Worm (Caenorhabditis elegans) whole organism, late embryonic: ENCODE measurements around the gene srd-39.

Experiments
- C08G9.2 ChIP-seq: sonication (generic microtip); optimal IDR thresholded peaks from 2 replicates; lab custom pipeline; 2016; ENCODE audit warnings: mild to moderate bottlenecking, missing genetic modification characterization, moderate library complexity, missing compliant biosample characterization
- C38D4.7 ChIP-seq: fragments of 200-800 bp; sonication (Bioruptor generic); optimal IDR thresholded peaks from 2 replicates; lab custom pipeline; 2018; ENCODE audit warnings: mild to moderate bottlenecking, missing genetic modification characterization, moderate library complexity, missing compliant biosample characterization
- ahr-1 ChIP-seq: sonication (generic microtip); optimal IDR thresholded peaks from 2 replicates; lab custom pipeline; 2016; ENCODE audit warnings: missing genetic modification characterization, missing compliant biosample characterization
- ceh-18 ChIP-seq: sonication (generic microtip); optimal IDR thresholded peaks from 2 replicates; lab custom pipeline; 2016; ENCODE audit warnings: missing genetic modification characterization, missing compliant biosample characterization
- ceh-19 ChIP-seq: fragments of 200-800 bp; sonication (Bioruptor generic); optimal IDR thresholded peaks from 2 replicates; lab custom pipeline; 2018; ENCODE audit warnings: mild to moderate bottlenecking, missing genetic modification characterization, missing compliant biosample characterization
- ceh-2 ChIP-seq: sonication (generic microtip); optimal IDR thresholded peaks from 2 replicates; lab custom pipeline; 2016; ENCODE audit warnings: missing genotype, missing genetic modification characterization, missing compliant biosample characterization
- ceh-22 ChIP-seq: sonication (generic microtip); optimal IDR thresholded peaks from 2 replicates; lab custom pipeline; 2017; ENCODE audit warnings: missing biosample characterization, missing genetic modification characterization
- ceh-24 ChIP-seq: sonication (generic microtip); optimal IDR thresholded peaks from 2 replicates; lab custom pipeline; 2016; ENCODE audit warnings: mild to moderate bottlenecking, missing genetic modification characterization, missing compliant biosample characterization
- ceh-30 ChIP-seq: fragments of 150-350 bp; optimal IDR thresholded peaks from 2 replicates; lab custom pipeline; 2014; ENCODE audit warnings: missing biosample characterization, missing genetic modification characterization
- ceh-34 ChIP-seq: sonication (generic microtip); optimal IDR thresholded peaks from 2 replicates; lab custom pipeline; 2016; ENCODE audit warnings: mild to moderate bottlenecking, missing genetic modification characterization, missing compliant biosample characterization
- ceh-48 ChIP-seq: sonication (generic microtip); optimal IDR thresholded peaks from 2 replicates; lab custom pipeline; 2016; ENCODE audit warnings: missing genetic modification characterization, inconsistent platforms, missing compliant biosample characterization
- che-1 ChIP-seq: sonication (generic microtip); optimal IDR thresholded peaks from 2 replicates; lab custom pipeline; 2016; ENCODE audit warnings: mild to moderate bottlenecking, missing genetic modification characterization, missing compliant biosample characterization
- dve-1 ChIP-seq: sonication (generic microtip); optimal IDR thresholded peaks from 2 replicates; lab custom pipeline; 2017; ENCODE audit warnings: antibody characterized with exemption, mild to moderate bottlenecking, missing genetic modification characterization, missing compliant biosample characterization
- elt-2 ChIP-seq: sonication (generic microtip); optimal IDR thresholded peaks from 2 replicates; lab custom pipeline; 2016; ENCODE audit warnings: missing genetic modification reagents, missing genetic modification characterization, missing compliant biosample characterization
- eyg-1 ChIP-seq: sonication (generic microtip); optimal IDR thresholded peaks from 2 replicates; lab custom pipeline; 2016; ENCODE audit warnings: missing genotype, missing genetic modification characterization, missing compliant biosample characterization
- fkh-6 ChIP-seq: sonication (generic microtip); optimal IDR thresholded peaks from 2 replicates; lab custom pipeline; 2016; ENCODE audit warnings: missing genetic modification characterization, missing compliant biosample characterization
- gmeb-2 ChIP-seq: sonication (generic microtip); optimal IDR thresholded peaks from 2 replicates; lab custom pipeline; 2016; ENCODE audit warnings: missing genetic modification characterization, inconsistent platforms, missing compliant biosample characterization
- hlh-30 ChIP-seq: sonication (generic microtip); optimal IDR thresholded peaks from 2 replicates; lab custom pipeline; 2017; ENCODE audit warnings: antibody characterized with exemption, missing genetic modification characterization, missing compliant biosample characterization; ENCODE audit not compliant: insufficient read depth
- hlh-6 ChIP-seq: sonication (generic microtip); optimal IDR thresholded peaks from 2 replicates; lab custom pipeline; 2016; ENCODE audit warnings: missing genotype, missing genetic modification characterization, missing compliant biosample characterization
- hlh-8 ChIP-seq: sonication (generic microtip); optimal IDR thresholded peaks from 2 replicates; lab custom pipeline; 2016; ENCODE audit warnings: missing genotype, missing genetic modification characterization, missing compliant biosample characterization
- lin-11 ChIP-seq: fragments of 200-800 bp; sonication (Bioruptor generic); optimal IDR thresholded peaks from 2 replicates; lab custom pipeline; 2018; ENCODE audit warnings: mild to moderate bottlenecking, missing genetic modification characterization, missing compliant biosample characterization
- nfya-1 ChIP-seq: sonication (generic microtip); optimal IDR thresholded peaks from 2 replicates; lab custom pipeline; 2017; ENCODE audit warnings: missing genetic modification characterization, mild to moderate bottlenecking, missing compliant biosample characterization, antibody characterized with exemption, moderate library complexity
- nhr-11 ChIP-seq: fragments of 150-350 bp; optimal IDR thresholded peaks from 2 replicates; lab custom pipeline; 2014; ENCODE audit warnings: missing biosample characterization, missing genetic modification characterization
- nhr-232 ChIP-seq: sonication (generic microtip); optimal IDR thresholded peaks from 2 replicates; lab custom pipeline; 2016; ENCODE audit warnings: missing genetic modification characterization, missing compliant biosample characterization
- npax-4 ChIP-seq: sonication (generic microtip); optimal IDR thresholded peaks from 2 replicates; lab custom pipeline; 2016; ENCODE audit warnings: missing genetic modification characterization, missing compliant biosample characterization
- odd-2 ChIP-seq: sonication (generic microtip); optimal IDR thresholded peaks from 2 replicates; lab custom pipeline; 2017; ENCODE audit warnings: antibody characterized with exemption, mild to moderate bottlenecking, missing genetic modification characterization, missing compliant biosample characterization
- pag-3 ChIP-seq: sonication (generic microtip); optimal IDR thresholded peaks from 2 replicates; lab custom pipeline; 2016; ENCODE audit warnings: missing compliant biosample characterization, missing genetic modification characterization, borderline replicate concordance
- pros-1 ChIP-seq: fragments of 150-350 bp; optimal IDR thresholded peaks from 2 replicates; lab custom pipeline; 2014; ENCODE audit warnings: missing biosample characterization, missing genetic modification reagents, missing genetic modification characterization
- rnt-1 ChIP-seq: sonication (generic microtip); optimal IDR thresholded peaks from 2 replicates; lab custom pipeline; 2016; ENCODE audit warnings: missing genetic modification characterization, missing compliant biosample characterization
- syd-9 ChIP-seq: sonication (generic microtip); optimal IDR thresholded peaks from 2 replicates; lab custom pipeline; 2016; ENCODE audit warnings: mild to moderate bottlenecking, missing genetic modification characterization, moderate library complexity, missing compliant biosample characterization
- tbx-7 ChIP-seq: sonication (generic microtip); optimal IDR thresholded peaks from 2 replicates; lab custom pipeline; 2016; ENCODE audit warnings: missing genotype, missing genetic modification characterization, missing compliant biosample characterization
- unc-3 ChIP-seq, 2 experiments: fragments of 200-800 bp in 1 of 2; sonication (Bioruptor generic) in 1 of 2; sonication (generic microtip) in 1 of 2; conservative IDR thresholded peaks in 1 of 2; optimal IDR thresholded peaks in 1 of 2; 2 replicates each; pipeline versions ENCODE4 v1.3.6 to Lab custom; 2016 to 2022; ENCODE audit warnings: missing compliant biosample characterization in 2 of 2, missing genetic modification characterization in 2 of 2, missing genetic modification reagents in 1 of 2
- unc-42 ChIP-seq: sonication (generic microtip); optimal IDR thresholded peaks from 2 replicates; lab custom pipeline; 2016; ENCODE audit warnings: missing genotype, missing genetic modification characterization, missing compliant biosample characterization
- zip-5 ChIP-seq: sonication (generic microtip); optimal IDR thresholded peaks from 2 replicates; lab custom pipeline; 2016; ENCODE audit warnings: missing genetic modification characterization, missing compliant biosample characterization
- ztf-16 ChIP-seq: sonication (generic microtip); optimal IDR thresholded peaks from 2 replicates; lab custom pipeline; 2017; ENCODE audit warnings: missing genetic modification characterization, missing compliant biosample characterization

Gene srd-39

ce11 chrX:13251354-13251843 lies 49.0 kb downstream of the srd-39 start (continued):
- TF ChIP-seq npax-4 (tag; lab: Kevin White, UChicago) (no peak), ceh-2 (peak; percentile 14), hlh-8 (tag; lab: Kevin White, UChicago) (no peak), ceh-22 (tag; lab: Kevin White, UChicago) (no peak), pros-1 (tag; lab: Kevin White, UChicago) (no peak), syd-9 (tag; lab: Kevin White, UChicago) (no peak), odd-2 (no peak), hlh-30 (peak; percentile 94), ztf-16 (tag; lab: Kevin White, UChicago) (no peak), che-1 (tag; lab: Kevin White, UChicago) (no peak), gmeb-2 (tag; lab: Kevin White, UChicago) (no peak), rnt-1 (peak; percentile 51), tbx-7 (tag; lab: Kevin White, UChicago) (no peak), hlh-6 (tag; lab: Kevin White, UChicago) (peak; percentile 17), unc-3 (GFP tag; conservative IDR thresholded peaks at IDR 0.05; lab: Robert Waterston, UW) (no peak), unc-3 (tag; optimal IDR thresholded peaks at IDR 0.05; lab: Kevin White, UChicago) (no peak), ceh-34 (tag; lab: Kevin White, UChicago) (peak; percentile 61), elt-2 (tag; lab: Kevin White, UChicago) (no peak), ceh-24 (no peak), eyg-1 (no peak), C08G9.2 (tag; lab: Kevin White, UChicago) (no peak)
- TF ChIP-seq, all 69 proteins: peak for 20

- TF ChIP-seq ceh-24 (no peak), ceh-48 (tag; lab: Kevin White, UChicago) (no peak), ceh-30 (tag; lab: Kevin White, UChicago) (no peak), nhr-232 (tag; lab: Kevin White, UChicago) (no peak), pag-3 (tag; lab: Kevin White, UChicago) (no peak), zip-5 (no peak)
Measured at ce11 chrX:13250163-13250562, 50.2 kb downstream of the srd-39 start.

ce11 chrX:13249102-13249501 lies 51.3 kb downstream of the srd-39 start:
- TF ChIP-seq nhr-11 (tag; lab: Kevin White, UChicago), result no peak
- no peak for TF ChIP-seq unc-42 (tag; lab: Kevin White, UChicago)
- TF ChIP-seq che-1 (tag; lab: Kevin White, UChicago), result no peak
- TF ChIP-seq ahr-1, result no peak
- no peak for TF ChIP-seq fkh-6 (tag; lab: Kevin White, UChicago)
- no peak for TF ChIP-seq ceh-18 (tag; lab: Kevin White, UChicago)
- no peak for TF ChIP-seq lin-11 (tag; lab: Kevin White, UChicago)
- TF ChIP-seq C38D4.7, result no peak
- no peak for TF ChIP-seq ceh-19 (GFP tag; lab: Kevin White, UChicago)
- no peak for TF ChIP-seq ceh-34 (tag; lab: Kevin White, UChicago)
- no peak for TF ChIP-seq dve-1
- no peak for TF ChIP-seq nfya-1 (tag; lab: Kevin White, UChicago)
